Worm (Caenorhabditis elegans) whole organism, late embryonic: ENCODE results near the gene R13H7.2.

Source experiments
- C38D4.7 ChIP-seq: fragments of 200-800 bp; sonication (Bioruptor generic); optimal IDR thresholded peaks from 2 replicates; lab custom pipeline; 2018; ENCODE audit warnings: mild to moderate bottlenecking, missing genetic modification characterization, moderate library complexity, missing compliant biosample characterization
- F13H6.1 ChIP-seq: sonication (generic microtip); optimal IDR thresholded peaks from 2 replicates; lab custom pipeline; 2016; ENCODE audit warnings: missing genetic modification characterization, missing compliant biosample characterization
- K09A11.1 ChIP-seq: sonication (generic microtip); optimal IDR thresholded peaks from 2 replicates; lab custom pipeline; 2017; ENCODE audit warnings: antibody characterized with exemption, mild to moderate bottlenecking, missing genetic modification characterization, missing compliant biosample characterization; ENCODE audit not compliant: insufficient read depth
- T23F11.4 ChIP-seq: fragments of 200-800 bp; sonication (Bioruptor generic); optimal IDR thresholded peaks from 2 replicates; lab custom pipeline; 2018; ENCODE audit warnings: mild to moderate bottlenecking, missing genetic modification characterization, missing compliant biosample characterization
- Y22D7AL.16 ChIP-seq: sonication (generic microtip); optimal IDR thresholded peaks from 2 replicates; lab custom pipeline; 2016; ENCODE audit warnings: missing genetic modification characterization, missing compliant biosample characterization
- ceh-14 ChIP-seq: sonication (generic microtip); optimal IDR thresholded peaks from 2 replicates; lab custom pipeline; 2016; ENCODE audit warnings: missing genotype, missing genetic modification characterization, missing compliant biosample characterization
- ceh-18 ChIP-seq: sonication (generic microtip); optimal IDR thresholded peaks from 2 replicates; lab custom pipeline; 2016; ENCODE audit warnings: missing genetic modification characterization, missing compliant biosample characterization
- ceh-19 ChIP-seq: fragments of 200-800 bp; sonication (Bioruptor generic); optimal IDR thresholded peaks from 2 replicates; lab custom pipeline; 2018; ENCODE audit warnings: mild to moderate bottlenecking, missing genetic modification characterization, missing compliant biosample characterization
- ceh-2 ChIP-seq: sonication (generic microtip); optimal IDR thresholded peaks from 2 replicates; lab custom pipeline; 2016; ENCODE audit warnings: missing genotype, missing genetic modification characterization, missing compliant biosample characterization
- ceh-31 ChIP-seq: sonication (generic microtip); optimal IDR thresholded peaks from 2 replicates; lab custom pipeline; 2016; ENCODE audit warnings: missing genetic modification characterization, missing compliant biosample characterization
- ceh-34 ChIP-seq: sonication (generic microtip); optimal IDR thresholded peaks from 2 replicates; lab custom pipeline; 2016; ENCODE audit warnings: mild to moderate bottlenecking, missing genetic modification characterization, missing compliant biosample characterization
- ceh-48 ChIP-seq: sonication (generic microtip); optimal IDR thresholded peaks from 2 replicates; lab custom pipeline; 2016; ENCODE audit warnings: missing genetic modification characterization, inconsistent platforms, missing compliant biosample characterization
- ceh-6 ChIP-seq: fragments of 200-800 bp; sonication (Bioruptor generic); optimal IDR thresholded peaks from 2 replicates; lab custom pipeline; 2018; ENCODE audit warnings: mild to moderate bottlenecking, missing genetic modification characterization, missing compliant biosample characterization
- che-1 ChIP-seq: sonication (generic microtip); optimal IDR thresholded peaks from 2 replicates; lab custom pipeline; 2016; ENCODE audit warnings: mild to moderate bottlenecking, missing genetic modification characterization, missing compliant biosample characterization
- dmd-4 ChIP-seq: sonication (generic microtip); optimal IDR thresholded peaks from 2 replicates; lab custom pipeline; 2016; ENCODE audit warnings: borderline replicate concordance, missing genetic modification characterization, missing compliant biosample characterization
- dve-1 ChIP-seq: sonication (generic microtip); optimal IDR thresholded peaks from 2 replicates; lab custom pipeline; 2017; ENCODE audit warnings: antibody characterized with exemption, mild to moderate bottlenecking, missing genetic modification characterization, missing compliant biosample characterization
- elt-2 ChIP-seq: sonication (generic microtip); optimal IDR thresholded peaks from 2 replicates; lab custom pipeline; 2016; ENCODE audit warnings: missing genetic modification reagents, missing genetic modification characterization, missing compliant biosample characterization
- elt-4 ChIP-seq: sonication (generic microtip); optimal IDR thresholded peaks from 2 replicates; lab custom pipeline; 2016; ENCODE audit warnings: missing genetic modification characterization, missing compliant biosample characterization
- fkh-10 ChIP-seq: fragments of 150-350 bp; optimal IDR thresholded peaks from 2 replicates; lab custom pipeline; 2014; ENCODE audit warnings: missing biosample characterization, missing genetic modification reagents, missing genetic modification characterization
- fkh-6 ChIP-seq: sonication (generic microtip); optimal IDR thresholded peaks from 2 replicates; lab custom pipeline; 2016; ENCODE audit warnings: missing genetic modification characterization, missing compliant biosample characterization
- hlh-13 ChIP-seq: fragments of 200-800 bp; sonication (Bioruptor generic); optimal IDR thresholded peaks from 2 replicates; lab custom pipeline; 2018; ENCODE audit warnings: mild to moderate bottlenecking, missing genetic modification characterization, missing compliant biosample characterization
- hlh-15 ChIP-seq: sonication (generic microtip); optimal IDR thresholded peaks from 2 replicates; lab custom pipeline; 2016; ENCODE audit warnings: missing genetic modification characterization, missing compliant biosample characterization
- hlh-30 ChIP-seq: sonication (generic microtip); optimal IDR thresholded peaks from 2 replicates; lab custom pipeline; 2017; ENCODE audit warnings: antibody characterized with exemption, missing genetic modification characterization, missing compliant biosample characterization; ENCODE audit not compliant: insufficient read depth
- hlh-8 ChIP-seq: sonication (generic microtip); optimal IDR thresholded peaks from 2 replicates; lab custom pipeline; 2016; ENCODE audit warnings: missing genotype, missing genetic modification characterization, missing compliant biosample characterization
- lim-6 ChIP-seq: sonication (generic microtip); optimal IDR thresholded peaks from 2 replicates; lab custom pipeline; 2016; ENCODE audit warnings: missing genetic modification characterization, missing compliant biosample characterization
- lin-11 ChIP-seq: fragments of 200-800 bp; sonication (Bioruptor generic); optimal IDR thresholded peaks from 2 replicates; lab custom pipeline; 2018; ENCODE audit warnings: mild to moderate bottlenecking, missing genetic modification characterization, missing compliant biosample characterization
- madf-2 ChIP-seq: sonication (generic microtip); optimal IDR thresholded peaks from 2 replicates; lab custom pipeline; 2017; ENCODE audit warnings: missing genetic modification characterization, missing compliant biosample characterization
- mec-3 ChIP-seq: sonication (generic microtip); optimal IDR thresholded peaks from 2 replicates; lab custom pipeline; 2016; ENCODE audit warnings: borderline replicate concordance, missing genetic modification characterization, missing compliant biosample characterization
- nfya-1 ChIP-seq: sonication (generic microtip); optimal IDR thresholded peaks from 2 replicates; lab custom pipeline; 2017; ENCODE audit warnings: missing genetic modification characterization, mild to moderate bottlenecking, missing compliant biosample characterization, antibody characterized with exemption, moderate library complexity
- nhr-11 ChIP-seq: fragments of 150-350 bp; optimal IDR thresholded peaks from 2 replicates; lab custom pipeline; 2014; ENCODE audit warnings: missing biosample characterization, missing genetic modification characterization
- nhr-232 ChIP-seq: sonication (generic microtip); optimal IDR thresholded peaks from 2 replicates; lab custom pipeline; 2016; ENCODE audit warnings: missing genetic modification characterization, missing compliant biosample characterization
- odd-2 ChIP-seq: sonication (generic microtip); optimal IDR thresholded peaks from 2 replicates; lab custom pipeline; 2017; ENCODE audit warnings: antibody characterized with exemption, mild to moderate bottlenecking, missing genetic modification characterization, missing compliant biosample characterization
- pag-3 ChIP-seq: sonication (generic microtip); optimal IDR thresholded peaks from 2 replicates; lab custom pipeline; 2016; ENCODE audit warnings: missing compliant biosample characterization, missing genetic modification characterization, borderline replicate concordance
- pat-9 ChIP-seq: fragments of 200-800 bp; sonication (Bioruptor generic); optimal IDR thresholded peaks from 2 replicates; lab custom pipeline; 2018; ENCODE audit warnings: mild to moderate bottlenecking, missing genetic modification characterization, moderate library complexity, missing compliant biosample characterization
- pax-1 ChIP-seq: fragments of 150-350 bp; optimal IDR thresholded peaks from 2 replicates; lab custom pipeline; 2014; ENCODE audit warnings: missing biosample characterization, missing genetic modification characterization
- pqm-1 ChIP-seq: sonication (generic microtip); optimal IDR thresholded peaks from 2 replicates; lab custom pipeline; 2016; ENCODE audit warnings: missing genetic modification characterization, missing compliant biosample characterization
- pros-1 ChIP-seq: fragments of 150-350 bp; optimal IDR thresholded peaks from 2 replicates; lab custom pipeline; 2014; ENCODE audit warnings: missing biosample characterization, missing genetic modification reagents, missing genetic modification characterization
- sox-4 ChIP-seq: sonication (generic microtip); optimal IDR thresholded peaks from 2 replicates; lab custom pipeline; 2017; ENCODE audit warnings: mild to moderate bottlenecking, missing genetic modification characterization, inconsistent platforms, missing compliant biosample characterization
- syd-9 ChIP-seq: sonication (generic microtip); optimal IDR thresholded peaks from 2 replicates; lab custom pipeline; 2016; ENCODE audit warnings: mild to moderate bottlenecking, missing genetic modification characterization, moderate library complexity, missing compliant biosample characterization
- tbx-2 ChIP-seq: sonication (generic microtip); optimal IDR thresholded peaks from 2 replicates; lab custom pipeline; 2016; ENCODE audit warnings: missing genetic modification characterization, missing compliant biosample characterization
- ttx-3 ChIP-seq: sonication (generic microtip); optimal IDR thresholded peaks from 2 replicates; lab custom pipeline; 2016; ENCODE audit warnings: missing genetic modification reagents, missing genetic modification characterization, missing compliant biosample characterization
- unc-42 ChIP-seq: sonication (generic microtip); optimal IDR thresholded peaks from 2 replicates; lab custom pipeline; 2016; ENCODE audit warnings: missing genotype, missing genetic modification characterization, missing compliant biosample characterization
- unc-55 ChIP-seq: sonication (generic microtip); optimal IDR thresholded peaks from 2 replicates; lab custom pipeline; 2017; ENCODE audit warnings: missing biosample characterization, missing genetic modification reagents, missing genetic modification characterization
- ztf-16 ChIP-seq: sonication (generic microtip); optimal IDR thresholded peaks from 2 replicates; lab custom pipeline; 2017; ENCODE audit warnings: missing genetic modification characterization, missing compliant biosample characterization

R13H7.2 gene

DNA sequence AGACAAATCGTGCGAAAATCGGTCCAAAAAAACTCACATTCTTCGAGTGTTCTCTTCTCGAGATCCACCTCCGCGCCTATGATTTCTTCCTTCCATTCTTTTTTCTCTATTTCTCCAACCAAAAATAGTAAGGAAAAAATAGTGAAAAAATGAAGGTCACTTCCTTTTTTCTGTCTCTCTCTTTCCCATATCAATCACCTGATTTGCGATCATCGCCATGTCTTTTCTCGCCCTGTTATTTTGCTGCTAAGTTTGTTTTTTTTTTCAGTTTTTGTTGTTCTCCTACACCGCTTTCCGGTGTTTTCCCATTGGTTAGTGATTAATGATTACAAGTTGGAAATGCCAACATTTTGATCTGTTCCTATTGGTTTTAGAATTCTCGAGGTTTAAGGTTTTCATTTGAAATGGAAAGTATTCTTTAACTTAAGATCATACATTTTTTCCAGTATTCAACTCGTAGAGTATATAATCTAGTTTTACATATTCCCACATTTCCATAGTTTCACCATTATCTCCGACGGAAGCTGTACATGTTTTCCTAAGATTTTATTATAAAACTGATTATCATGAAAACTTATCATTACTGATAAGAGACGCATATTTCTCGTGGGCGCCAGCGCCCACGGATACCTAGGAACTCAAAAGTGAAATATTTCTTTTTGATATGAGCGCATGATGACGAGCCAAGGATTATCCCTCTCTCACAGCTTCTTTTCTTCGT lies 17.4 kb downstream of the R13H7.2 start:
- TF ChIP-seq K09A11.1 (tag; lab: Kevin White, UChicago), result no peak
- no peak for TF ChIP-seq lin-11 (tag; lab: Kevin White, UChicago)
- TF ChIP-seq mec-3 (tag; lab: Kevin White, UChicago), result no peak
- TF ChIP-seq hlh-13, result no peak
- no peak for TF ChIP-seq dve-1 (tag; lab: Kevin White, UChicago)
- no peak for TF ChIP-seq Y22D7AL.16
- TF ChIP-seq ceh-2, result no peak
- no peak for TF ChIP-seq sox-4 (tag; lab: Kevin White, UChicago)
- TF ChIP-seq nhr-11 (tag; lab: Kevin White, UChicago), result no peak
- TF ChIP-seq fkh-10 (GFP tag; lab: Kevin White, UChicago), result no peak
- TF ChIP-seq madf-2, result no peak

ce11 chrIV:6839091-6839522 lies 20.1 kb downstream of the R13H7.2 start:
- TF ChIP-seq ceh-48 (tag; lab: Kevin White, UChicago) (no peak), ztf-16 (tag; lab: Kevin White, UChicago) (no peak), hlh-30 (tag; lab: Kevin White, UChicago) (no peak), hlh-15 (tag; lab: Kevin White, UChicago) (no peak), hlh-8 (tag; lab: Kevin White, UChicago) (no peak), ceh-31 (tag; lab: Kevin White, UChicago) (peak; percentile 64), ceh-6 (GFP tag; lab: Kevin White, UChicago) (no peak), pqm-1 (tag; lab: Kevin White, UChicago) (no peak), unc-42 (tag; lab: Kevin White, UChicago) (peak; percentile 64), hlh-13 (no peak), ttx-3 (tag; lab: Kevin White, UChicago) (no peak), pag-3 (tag; lab: Kevin White, UChicago) (no peak), C38D4.7 (GFP tag; lab: Kevin White, UChicago) (no peak), unc-55 (GFP tag; lab: Kevin White, UChicago) (peak; percentile 85), odd-2 (no peak), tbx-2 (tag; lab: Kevin White, UChicago) (peak; percentile 58), ceh-18 (tag; lab: Kevin White, UChicago) (peak; percentile 83), lim-6 (tag; lab: Kevin White, UChicago) (peak; percentile 32), pax-1 (tag; lab: Kevin White, UChicago) (peak; percentile 55), pat-9 (no peak), ceh-34 (tag; lab: Kevin White, UChicago) (peak; percentile 29), che-1 (tag; lab: Kevin White, UChicago) (no peak), Y22D7AL.16 (no peak), nfya-1 (tag; lab: Kevin White, UChicago) (peak; percentile 52), sox-4 (tag; lab: Kevin White, UChicago) (no peak), dmd-4 (tag; lab: Kevin White, UChicago) (no peak), fkh-6 (tag; lab: Kevin White, UChicago) (no peak), elt-2 (tag; lab: Kevin White, UChicago) (peak; percentile 8), ceh-14 (peak; percentile 50), dve-1 (tag; lab: Kevin White, UChicago) (peak; percentile 30)

ce11 chrIV:6836769-6837168 lies 22.4 kb downstream of the R13H7.2 start:
- TF ChIP-seq F13H6.1 (tag; lab: Kevin White, UChicago), result no peak
- TF ChIP-seq dve-1 (tag; lab: Kevin White, UChicago), result no peak
- TF ChIP-seq elt-4 (tag; lab: Kevin White, UChicago), result no peak
- TF ChIP-seq ttx-3 (tag; lab: Kevin White, UChicago), result no peak
- no peak for TF ChIP-seq T23F11.4 (GFP tag; lab: Kevin White, UChicago)
- TF ChIP-seq nhr-232 (tag; lab: Kevin White, UChicago), result no peak
- no peak for TF ChIP-seq pqm-1 (tag; lab: Kevin White, UChicago)
- no peak for TF ChIP-seq fkh-6 (tag; lab: Kevin White, UChicago)
- TF ChIP-seq hlh-15 (tag; lab: Kevin White, UChicago), result no peak
- no peak for TF ChIP-seq unc-55 (GFP tag; lab: Kevin White, UChicago)
- TF ChIP-seq odd-2, result no peak
- TF ChIP-seq dmd-4 (tag; lab: Kevin White, UChicago), result no peak
- TF ChIP-seq syd-9, result no peak
- no peak for TF ChIP-seq hlh-30 (tag; lab: Kevin White, UChicago)
- no peak for TF ChIP-seq pros-1 (tag; lab: Kevin White, UChicago)
- no peak for TF ChIP-seq ceh-19 (GFP tag; lab: Kevin White, UChicago)
- no peak for TF ChIP-seq ceh-31 (tag; lab: Kevin White, UChicago)
- no peak for TF ChIP-seq sox-4 (tag; lab: Kevin White, UChicago)
- TF ChIP-seq lin-11 (tag; lab: Kevin White, UChicago), result no peak
